Worm (Caenorhabditis elegans): Measurements from ENCODE around the gene grl-6.

DNA sequence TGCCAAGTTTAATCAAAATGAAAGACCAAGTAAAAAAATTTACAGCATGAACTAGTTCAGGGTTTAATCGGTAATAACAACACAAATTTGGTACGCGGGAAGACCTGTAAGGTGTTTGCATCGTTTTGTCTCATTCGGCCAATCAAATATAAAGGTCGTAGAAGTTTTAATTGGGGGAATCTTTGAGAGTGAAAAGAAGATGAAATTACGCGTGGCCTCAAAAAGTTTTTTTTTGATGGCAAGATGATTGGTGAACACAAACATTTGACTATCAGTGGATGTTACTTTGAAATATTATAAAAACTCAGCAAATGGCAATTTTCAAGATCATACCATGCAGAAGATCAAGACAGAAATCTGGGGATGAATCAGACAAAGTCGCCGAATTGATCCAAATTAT lies 4.4 kb upstream of the grl-6 start, which contains the start of gene nas-33:
- TF ChIP-seq him-1 (tag; optimal IDR thresholded peaks at IDR 0.05) (no peak), dao-5 (tag; optimal IDR thresholded peaks at IDR 0.05) (no peak)

Data from whole organism, L4/young adult.